Worm (Caenorhabditis elegans) whole organism, L1 larva: ENCODE results near the gene H43I07.1.

Experiments used
- blmp-1 ChIP-seq: fragments of 150-350 bp; optimal IDR thresholded peaks from 2 replicates; lab custom pipeline; 2014; ENCODE audit warnings: missing biosample characterization, missing genetic modification characterization
- efl-3 ChIP-seq: fragments of 200-800 bp; sonication (Bioruptor generic); optimal IDR thresholded peaks from 2 replicates; lab custom pipeline; 2018; ENCODE audit warnings: mild to moderate bottlenecking, missing genetic modification characterization, missing compliant biosample characterization
- fos-1 ChIP-seq: fragments of 150-350 bp; optimal IDR thresholded peaks from 2 replicates; lab custom pipeline; 2014; ENCODE audit warnings: missing biosample characterization, missing genetic modification characterization
- nhr-11 ChIP-seq: fragments of 150-350 bp; optimal IDR thresholded peaks from 2 replicates; lab custom pipeline; 2014; ENCODE audit warnings: missing biosample characterization, missing genetic modification characterization
- nhr-28 ChIP-seq: fragments of 150-350 bp; optimal IDR thresholded peaks from 2 replicates; lab custom pipeline; 2014; ENCODE audit warnings: missing biosample characterization, missing genetic modification characterization
- nhr-84 ChIP-seq: sonication (generic microtip); optimal IDR thresholded peaks from 2 replicates; lab custom pipeline; 2017; ENCODE audit warnings: missing biosample characterization, missing genetic modification characterization
- sup-37 ChIP-seq: fragments of 200-800 bp; sonication (Bioruptor generic); optimal IDR thresholded peaks from 2 replicates; lab custom pipeline; 2018; ENCODE audit warnings: mild to moderate bottlenecking, missing genetic modification characterization, missing compliant biosample characterization

DNA sequence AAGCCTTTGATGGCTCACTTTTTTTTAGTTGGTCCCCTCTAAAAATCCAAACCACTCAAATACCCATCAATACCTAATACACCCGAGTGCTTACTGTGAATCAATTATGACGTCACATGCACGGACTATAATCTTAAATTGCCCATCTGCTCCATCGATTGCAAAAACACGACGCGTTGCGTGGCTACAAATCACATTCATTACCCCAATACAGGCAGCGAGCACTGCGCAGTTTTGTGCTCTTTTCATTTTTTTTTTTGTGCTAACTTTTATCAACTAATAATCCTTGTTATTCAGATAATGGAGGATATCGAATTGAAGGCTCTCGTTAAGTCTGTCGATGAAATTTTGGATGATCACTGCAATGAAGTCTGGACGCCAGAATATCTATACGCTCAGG is 44.4 kb upstream of the H43I07.1 start, which contains the start of gene Y45G5AM.5:
- TF ChIP-seq nhr-11 (no peak), fos-1 (tag; lab: Kevin White, UChicago) (no peak), sup-37 (no peak), nhr-28 (tag; lab: Kevin White, UChicago) (no peak), nhr-84 (no peak), efl-3 (GFP tag; lab: Kevin White, UChicago) (no peak), blmp-1 (tag; lab: Kevin White, UChicago) (no peak)
